Fruit fly (Drosophila melanogaster) whole organism, embryonic: ENCODE results near the gene Lcp65Ad.

ENCODE experiments used
- ATbp ChIP-seq: fragments of 200-800 bp; sonication (Bioruptor generic); optimal IDR thresholded peaks from 2 replicates; lab custom pipeline; 2017; ENCODE audit warnings: missing biosample characterization, mild to moderate bottlenecking, missing genetic modification characterization, missing genetic modification reagents
- Antp ChIP-seq: fragments of 200-800 bp; sonication (Bioruptor generic); optimal IDR thresholded peaks from 3 replicates; lab custom pipeline; 2016; ENCODE audit warnings: missing biosample characterization, missing genetic modification characterization
- Bgb ChIP-seq: fragments of 200-800 bp; sonication (Bioruptor generic); IDR thresholded peaks from 2 replicates; pipeline ENCODE4 v1.3.6; 2022; ENCODE audit warnings: missing biosample characterization, missing genetic modification characterization; ENCODE audit not compliant: partially characterized antibody
- Blimp-1 ChIP-seq: fragments of 200-800 bp; sonication (Bioruptor generic); optimal IDR thresholded peaks from 3 replicates; lab custom pipeline; 2018; ENCODE audit warnings: missing biosample characterization, missing genetic modification characterization, mild to moderate bottlenecking, moderate library complexity, missing genetic modification reagents
- CG1233 ChIP-seq: fragments of 200-800 bp; sonication (Bioruptor generic); optimal IDR thresholded peaks from 4 replicates; lab custom pipeline; 2018; ENCODE audit warnings: missing biosample characterization, mild to moderate bottlenecking, missing genetic modification characterization
- CG13296 ChIP-seq: fragments of 200-800 bp; sonication (Bioruptor generic); optimal IDR thresholded peaks from 3 replicates; lab custom pipeline; 2018; ENCODE audit warnings: missing biosample characterization, mild to moderate bottlenecking, missing genetic modification characterization
- CG15479 ChIP-seq: fragments of 200-800 bp; sonication (Bioruptor generic); optimal IDR thresholded peaks from 3 replicates; lab custom pipeline; 2019; ENCODE audit warnings: missing biosample characterization, mild to moderate bottlenecking, missing genetic modification characterization, moderate library complexity
- CG1647 ChIP-seq: fragments of 200-800 bp; sonication (Bioruptor generic); optimal IDR thresholded peaks from 3 replicates; lab custom pipeline; 2016; ENCODE audit warnings: missing biosample characterization, missing genetic modification characterization
- CG18599 ChIP-seq: fragments of 200-800 bp; sonication (Bioruptor generic); optimal IDR thresholded peaks from 3 replicates; lab custom pipeline; 2017; ENCODE audit warnings: missing biosample characterization, missing genetic modification characterization, mild to moderate bottlenecking, moderate library complexity, missing genetic modification reagents
- CG32772 ChIP-seq: fragments of 200-800 bp; sonication (Bioruptor generic); IDR thresholded peaks from 2 replicates; pipeline ENCODE4 v1.3.6; 2022; ENCODE audit warnings: missing biosample characterization, missing genetic modification characterization
- CG3281 ChIP-seq: fragments of 200-800 bp; sonication (Bioruptor generic); optimal IDR thresholded peaks from 3 replicates; lab custom pipeline; 2017; ENCODE audit warnings: missing biosample characterization, mild to moderate bottlenecking, missing genetic modification characterization
- CG34422 ChIP-seq: fragments of 200-800 bp; sonication (Bioruptor generic); IDR thresholded peaks from 3 replicates; pipeline ENCODE4 v1.3.6; 2022; ENCODE audit warnings: missing biosample characterization, missing genetic modification characterization
- CG4617 ChIP-seq: fragments of 200-800 bp; sonication (Bioruptor generic); optimal IDR thresholded peaks from 3 replicates; lab custom pipeline; 2016; ENCODE audit warnings: missing biosample characterization, missing genetic modification characterization, borderline replicate concordance
- CG6175 ChIP-seq: fragments of 200-800 bp; sonication (Bioruptor generic); IDR thresholded peaks from 3 replicates; pipeline ENCODE4 v1.3.6; 2022; ENCODE audit warnings: missing biosample characterization, missing genetic modification characterization
- CG6254 ChIP-seq: fragments of 200-800 bp; sonication (Bioruptor generic); optimal IDR thresholded peaks from 3 replicates; lab custom pipeline; 2017; ENCODE audit warnings: mild to moderate bottlenecking, missing biosample characterization, missing genetic modification reagents, missing genetic modification characterization
- CG6813 ChIP-seq: fragments of 200-800 bp; sonication (Bioruptor generic); optimal IDR thresholded peaks from 2 replicates; lab custom pipeline; 2017; ENCODE audit warnings: missing biosample characterization, missing genetic modification characterization, mild to moderate bottlenecking, moderate library complexity, missing genetic modification reagents
- CG7372 ChIP-seq: fragments of 200-800 bp; sonication (Bioruptor generic); IDR thresholded peaks from 2 replicates; pipeline ENCODE4 v1.3.6; 2022; ENCODE audit warnings: missing biosample characterization, missing genetic modification characterization
- CG9727 ChIP-seq: fragments of 200-800 bp; sonication (Bioruptor generic); optimal IDR thresholded peaks from 3 replicates; lab custom pipeline; 2017; ENCODE audit warnings: missing biosample characterization, mild to moderate bottlenecking, missing genetic modification characterization
- Chrac-16 ChIP-seq: fragments of 200-800 bp; sonication (Bioruptor generic); optimal IDR thresholded peaks from 3 replicates; lab custom pipeline; 2016; ENCODE audit warnings: missing biosample characterization, missing genetic modification characterization
- CkIIα-i1 ChIP-seq: fragments of 200-800 bp; sonication (Bioruptor generic); IDR thresholded peaks from 2 replicates; pipeline ENCODE4 v1.3.6; 2022; ENCODE audit warnings: missing biosample characterization, missing genetic modification characterization
- HmgD ChIP-seq: fragments of 200-800 bp; sonication (Bioruptor generic); optimal IDR thresholded peaks from 3 replicates; lab custom pipeline; 2016; ENCODE audit warnings: missing biosample characterization, missing genetic modification characterization
- Hr39 ChIP-seq: fragments of >200 bp; optimal IDR thresholded peaks from 2 replicates; lab custom pipeline; 2017
- Lpt ChIP-seq: fragments of >200 bp; optimal IDR thresholded peaks from 2 replicates; lab custom pipeline; 2018; ENCODE audit warnings: missing biosample characterization, missing genetic modification characterization
- MTF-1 ChIP-seq: fragments of 200-800 bp; sonication (Bioruptor generic); optimal IDR thresholded peaks from 2 replicates; lab custom pipeline; 2018; ENCODE audit warnings: missing biosample characterization, mild to moderate bottlenecking, missing genetic modification characterization, borderline replicate concordance
- Nf-YB ChIP-seq: fragments of 200-800 bp; sonication (Bioruptor generic); optimal IDR thresholded peaks from 3 replicates; lab custom pipeline; 2019; ENCODE audit warnings: missing biosample characterization, mild to moderate bottlenecking, missing genetic modification characterization, moderate library complexity
- Pdp1 ChIP-seq, 2 experiments: fragments of 200-800 bp; sonication (Bioruptor generic); optimal IDR thresholded peaks; 3 replicates each; lab custom pipeline; 2016; ENCODE audit warnings: missing biosample characterization in 2 of 2, missing genetic modification characterization in 2 of 2, mild to moderate bottlenecking in 1 of 2, moderate library complexity in 1 of 2
- Spps ChIP-seq: fragments of 200-800 bp; sonication (Bioruptor generic); optimal IDR thresholded peaks from 2 replicates; lab custom pipeline; 2018; ENCODE audit warnings: missing biosample characterization, mild to moderate bottlenecking, missing genetic modification characterization
- Sry-δ ChIP-seq: fragments of 200-800 bp; sonication (Bioruptor generic); optimal IDR thresholded peaks from 2 replicates; lab custom pipeline; 2016; ENCODE audit warnings: missing biosample characterization, missing genetic modification characterization
- Stat92E ChIP-seq, 3 experiments: fragments of >200 bp in 2 of 3; fragments of 200-800 bp in 1 of 3; sonication (Bioruptor generic) in 1 of 3; optimal IDR thresholded peaks; 2 replicates each; lab custom pipeline; 2017 to 2019; ENCODE audit warnings: missing biosample characterization in 3 of 3, missing genetic modification characterization in 3 of 3, mild to moderate bottlenecking in 1 of 3, moderate library complexity in 1 of 3
- ash1 ChIP-seq: fragments of 200-800 bp; sonication (Bioruptor generic); optimal IDR thresholded peaks from 2 replicates; lab custom pipeline; 2018; ENCODE audit warnings: missing biosample characterization, mild to moderate bottlenecking, missing genetic modification characterization
- az2 ChIP-seq: fragments of 200-800 bp; sonication (Bioruptor generic); optimal IDR thresholded peaks from 3 replicates; lab custom pipeline; 2016; ENCODE audit warnings: missing biosample characterization, missing genetic modification characterization
- bcd ChIP-seq: fragments of 200-800 bp; sonication (Bioruptor generic); optimal IDR thresholded peaks from 2 replicates; lab custom pipeline; 2017; ENCODE audit warnings: missing biosample characterization, mild to moderate bottlenecking, missing genetic modification characterization
- cad ChIP-seq: fragments of >200 bp; optimal IDR thresholded peaks from 2 replicates; lab custom pipeline; 2017; ENCODE audit warnings: missing biosample characterization, missing genetic modification characterization
- eyg ChIP-seq: fragments of 200-800 bp; sonication (Bioruptor generic); optimal IDR thresholded peaks from 3 replicates; lab custom pipeline; 2016; ENCODE audit warnings: missing biosample characterization, missing genetic modification characterization
- fru ChIP-seq: fragments of >200 bp; optimal IDR thresholded peaks from 2 replicates; lab custom pipeline; 2017
- gcm2 ChIP-seq: fragments of 200-800 bp; sonication (Bioruptor generic); optimal IDR thresholded peaks from 2 replicates; lab custom pipeline; 2016; ENCODE audit warnings: missing biosample characterization, missing genetic modification characterization
- grau ChIP-seq: fragments of 200-800 bp; optimal IDR thresholded peaks from 3 replicates; lab custom pipeline; 2019; ENCODE audit warnings: missing biosample characterization, mild to moderate bottlenecking, missing genetic modification characterization, moderate library complexity
- grn ChIP-seq: fragments of 200-800 bp; sonication (Bioruptor generic); optimal IDR thresholded peaks from 3 replicates; lab custom pipeline; 2017; ENCODE audit warnings: missing biosample characterization, missing genetic modification characterization
- gsb-n ChIP-seq: fragments of 200-800 bp; sonication (Bioruptor generic); optimal IDR thresholded peaks from 3 replicates; lab custom pipeline; 2018; ENCODE audit warnings: missing biosample characterization, mild to moderate bottlenecking, missing genetic modification characterization
- h ChIP-seq: fragments of >200 bp; optimal IDR thresholded peaks from 2 replicates; lab custom pipeline; 2017
- hth ChIP-seq: fragments of >200 bp; optimal IDR thresholded peaks from 2 replicates; lab custom pipeline; 2017; ENCODE audit warnings: inconsistent platforms
- mam ChIP-seq: fragments of 200-800 bp; sonication (Bioruptor generic); optimal IDR thresholded peaks from 3 replicates; lab custom pipeline; 2016; ENCODE audit warnings: missing biosample characterization, missing genetic modification characterization
- nau ChIP-seq: fragments of 200-800 bp; sonication (Bioruptor generic); optimal IDR thresholded peaks from 3 replicates; lab custom pipeline; 2017; ENCODE audit warnings: missing biosample characterization, mild to moderate bottlenecking, missing genetic modification characterization, missing genetic modification reagents
- odd ChIP-seq: fragments of 200-800 bp; sonication (Bioruptor generic); optimal IDR thresholded peaks from 2 replicates; lab custom pipeline; 2017; ENCODE audit warnings: missing biosample characterization, mild to moderate bottlenecking, missing genetic modification characterization
- pb ChIP-seq: fragments of 200-800 bp; sonication (Bioruptor generic); optimal IDR thresholded peaks from 3 replicates; lab custom pipeline; 2016; ENCODE audit warnings: missing biosample characterization, missing genetic modification characterization
- ro ChIP-seq: fragments of 200-800 bp; sonication (Bioruptor generic); IDR thresholded peaks from 2 replicates; pipeline ENCODE4 v1.3.6; 2022; ENCODE audit warnings: missing biosample characterization, missing genetic modification characterization
- sc ChIP-seq, 3 experiments: fragments of >200 bp in 2 of 3; fragments of 200-800 bp in 1 of 3; sonication (Bioruptor generic) in 1 of 3; optimal IDR thresholded peaks; 2 replicates in 2 of 3; 3 replicates in 1 of 3; lab custom pipeline; 2017; ENCODE audit warnings: mild to moderate bottlenecking in 1 of 3, missing biosample characterization in 1 of 3, missing genetic modification characterization in 1 of 3, missing genetic modification reagents in 1 of 3
- sd ChIP-seq: fragments of 200-800 bp; sonication (Bioruptor generic); optimal IDR thresholded peaks from 3 replicates; lab custom pipeline; 2018; ENCODE audit warnings: missing biosample characterization, mild to moderate bottlenecking, missing genetic modification characterization, moderate library complexity
- sr ChIP-seq: fragments of 200-800 bp; sonication (Bioruptor generic); IDR thresholded peaks from 3 replicates; pipeline ENCODE4 v1.3.6; 2022; ENCODE audit warnings: missing biosample characterization, missing genetic modification characterization
- yki ChIP-seq: fragments of >200 bp; optimal IDR thresholded peaks from 3 replicates; lab custom pipeline; 2018
- z ChIP-seq: fragments of 200-800 bp; sonication (Bioruptor generic); IDR thresholded peaks from 3 replicates; pipeline ENCODE4 v1.3.6; 2022; ENCODE audit warnings: missing biosample characterization, missing genetic modification characterization

Gene Lcp65Ad

DNA sequence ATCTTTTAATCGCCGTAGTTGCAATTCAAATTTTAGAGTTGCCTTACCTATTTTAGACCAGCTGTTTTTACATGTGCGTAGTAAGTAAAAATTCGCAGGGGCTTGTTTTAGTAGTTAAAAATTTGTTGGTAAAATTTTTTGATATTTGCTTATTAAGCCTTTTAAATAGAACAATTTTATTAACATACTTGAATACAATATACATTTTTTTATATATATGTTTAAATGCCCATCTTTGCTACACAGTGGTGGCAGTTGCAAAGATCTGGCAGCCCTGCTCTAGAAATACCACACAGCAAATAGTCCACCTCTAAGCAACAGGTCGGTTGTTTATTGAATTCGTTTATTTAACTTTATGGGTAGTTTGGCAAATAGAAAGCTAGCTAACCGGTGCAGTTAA lies 48.5 kb upstream of the Lcp65Ad start, which contains the start of the genes CG10467 and loj (continued):
- TF ChIP-seq Spps (tag; lab: Kevin White, UChicago) = peak; percentile 90
- TF ChIP-seq CG18599 = peak; percentile 94
- peak; percentile 80 for TF ChIP-seq CG6813 (GFP tag; lab: Kevin White, UChicago)
- TF ChIP-seq CG15479 (GFP tag; lab: Kevin White, UChicago) = peak; percentile 44
- no peak for TF ChIP-seq h (lab: Kevin White, UChicago)
- TF ChIP-seq CG4617 (GFP tag; lab: Kevin White, UChicago) = peak; percentile 97
- TF ChIP-seq sd (tag; lab: Kevin White, UChicago) = peak; percentile 90
- peak; percentile 98 for TF ChIP-seq CG34422 (GFP tag; lab: Robert Waterston, UW)
- peak; percentile 95 for TF ChIP-seq bcd
- peak; percentile 84 for TF ChIP-seq CkIIα-i1
- TF ChIP-seq grau = peak; percentile 95
- peak; percentile 98 for TF ChIP-seq CG32772
- TF ChIP-seq eyg (GFP tag; lab: Kevin White, UChicago) = no peak
- TF ChIP-seq z (GFP tag; lab: Robert Waterston, UW) = peak; percentile 57; the same call in 1 of the 3 replicates
- no peak for TF ChIP-seq sc (optimal IDR thresholded peaks at IDR 0.05; lab: Kevin White, UChicago)
- peak; percentile 85 for TF ChIP-seq sc (GFP tag; optimal IDR thresholded peaks at IDR 0.05; lab: Kevin White, UChicago)
- TF ChIP-seq Sry-δ (GFP tag; lab: Kevin White, UChicago) = peak; percentile 91
- TF ChIP-seq Antp (GFP tag; lab: Kevin White, UChicago) = peak; percentile 73
- peak; percentile 91 for TF ChIP-seq ro
- TF ChIP-seq gcm2 (GFP tag; lab: Kevin White, UChicago) = peak; percentile 37
- TF ChIP-seq fru (lab: Kevin White, UChicago) = no peak
- TF ChIP-seq ash1 (GFP tag; lab: Kevin White, UChicago) = peak; percentile 19
- TF ChIP-seq Chrac-16 (GFP tag; lab: Kevin White, UChicago) = peak; percentile 97
- peak; percentile 79 for TF ChIP-seq nau
- peak; percentile 82 for TF ChIP-seq Nf-YB
- no peak for TF ChIP-seq Hr39
- no peak for TF ChIP-seq Lpt (GFP tag; lab: Kevin White, UChicago)
- peak; percentile 63; the same call in 1 of the 3 replicates for TF ChIP-seq sr (GFP tag; lab: Robert Waterston, UW)
- peak; percentile 93 for TF ChIP-seq CG1233 (GFP tag; lab: Kevin White, UChicago)
- TF ChIP-seq gsb-n (tag; lab: Kevin White, UChicago) = peak; percentile 94
- TF ChIP-seq CG13296 (GFP tag; lab: Kevin White, UChicago) = peak; percentile 86
- peak; percentile 94 for TF ChIP-seq Blimp-1
- TF ChIP-seq CG6254 = peak; percentile 80
- peak; percentile 76 for TF ChIP-seq odd (GFP tag; lab: Kevin White, UChicago)
- peak; percentile 91 for TF ChIP-seq CG3281 (GFP tag; lab: Kevin White, UChicago)
- TF ChIP-seq ATbp = peak; percentile 85
- peak; percentile 91 for TF ChIP-seq CG6175 (GFP tag; lab: Robert Waterston, UW)
- TF ChIP-seq CG7372 (GFP tag; lab: Robert Waterston, UW) = peak; percentile 97
- peak; percentile 67 for TF ChIP-seq grn
- peak; percentile 49 for TF ChIP-seq HmgD (GFP tag; lab: Kevin White, UChicago)
- TF ChIP-seq Bgb (GFP tag; lab: Robert Waterston, UW) = peak; percentile 59
- TF ChIP-seq Stat92E (GFP tag; optimal IDR thresholded peaks at IDR 0.05; lab: Kevin White, UChicago) = peak in 1 of 3 experiments; percentile 86
- TF ChIP-seq hth (lab: Kevin White, UChicago) = no peak
- no peak for TF ChIP-seq yki (lab: Kevin White, UChicago)
- peak; percentile 74 for TF ChIP-seq CG1647
- peak; percentile 75 to 90 for TF ChIP-seq Pdp1 (GFP tag; optimal IDR thresholded peaks at IDR 0.05; lab: Kevin White, UChicago)
- peak; percentile 96 for TF ChIP-seq CG9727 (GFP tag; lab: Kevin White, UChicago)
- TF ChIP-seq mam (GFP tag; lab: Kevin White, UChicago) = peak; percentile 93
- TF ChIP-seq pb (GFP tag; lab: Kevin White, UChicago) = peak; percentile 2
- TF ChIP-seq MTF-1 (GFP tag; lab: Kevin White, UChicago) = peak; percentile 84
- peak; percentile 97 for TF ChIP-seq az2
- TF ChIP-seq cad = no peak
